Worm (Caenorhabditis elegans) whole organism, L1 larva: ENCODE data around the gene nhr-226.

Experiments
- Y116A8C.19 ChIP-seq: sonication (generic microtip); optimal IDR thresholded peaks from 2 replicates; lab custom pipeline; 2016; ENCODE audit warnings: missing compliant biosample characterization, missing genetic modification characterization, borderline replicate concordance
- ama-1 ChIP-seq: fragments of 150-350 bp; optimal IDR thresholded peaks from 2 replicates; lab custom pipeline; 2014
- lin-13 ChIP-seq: fragments of 150-350 bp; optimal IDR thresholded peaks from 2 replicates; lab custom pipeline; 2014; ENCODE audit warnings: missing biosample characterization, missing genetic modification reagents, missing genetic modification characterization
- mab-9 ChIP-seq: fragments of 200-800 bp; sonication (Bioruptor generic); IDR thresholded peaks from 2 replicates; pipeline ENCODE4 v1.3.6; 2022; ENCODE audit warnings: missing genetic modification reagents, missing genetic modification characterization, missing compliant biosample characterization
- mdl-1 ChIP-seq, 2 experiments: fragments of 150-350 bp; optimal IDR thresholded peaks; 2 replicates each; lab custom pipeline; 2014 to 2017; ENCODE audit warnings: missing biosample characterization in 2 of 2, missing genetic modification characterization in 2 of 2, inconsistent platforms in 1 of 2
- nhr-71 ChIP-seq: sonication (generic microtip); optimal IDR thresholded peaks from 2 replicates; lab custom pipeline; 2016; ENCODE audit warnings: mild to moderate bottlenecking, missing genetic modification characterization, moderate library complexity, missing compliant biosample characterization
- swsn-7 ChIP-seq: sonication (generic microtip); optimal IDR thresholded peaks from 2 replicates; lab custom pipeline; 2016; ENCODE audit warnings: missing genetic modification characterization, missing compliant biosample characterization
- unc-62 ChIP-seq: fragments of 150-350 bp; optimal IDR thresholded peaks from 2 replicates; lab custom pipeline; 2014; ENCODE audit warnings: missing biosample characterization, missing genetic modification reagents, missing genetic modification characterization
- ztf-11 ChIP-seq, 2 experiments: sonication (generic microtip); optimal IDR thresholded peaks; 2 replicates each; lab custom pipeline; 2016 to 2017; ENCODE audit warnings: missing genetic modification characterization in 2 of 2, missing biosample characterization in 1 of 2, missing compliant biosample characterization in 1 of 2

DNA sequence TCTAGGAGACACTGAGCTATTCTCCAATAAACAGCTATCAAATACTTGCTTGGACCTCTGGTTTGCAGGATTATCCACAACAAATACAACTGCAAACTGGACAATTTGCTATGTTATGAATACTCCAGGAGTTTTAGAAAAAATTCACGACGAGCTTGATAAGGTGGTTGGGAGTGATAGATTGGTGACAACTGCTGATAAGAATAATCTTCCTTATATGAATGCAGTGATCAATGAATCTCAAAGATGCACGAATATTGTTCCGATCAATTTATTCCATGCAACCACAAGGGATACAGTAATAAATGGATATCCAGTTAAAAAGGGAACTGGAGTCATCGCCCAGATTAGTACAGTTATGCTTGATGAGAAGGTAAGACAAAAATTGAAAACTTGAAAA lies 42.9 kb upstream of the nhr-226 start:
- TF ChIP-seq swsn-7 (tag; lab: Kevin White, UChicago) (no peak), mab-9 (GFP tag; lab: Robert Waterston, UW) (no peak), nhr-71 (no peak), mdl-1 (tag; optimal IDR thresholded peaks at IDR 0.05; lab: Kevin White, UChicago) (no peak), ama-1 (no peak), ztf-11 (tag; optimal IDR thresholded peaks at IDR 0.05; lab: Kevin White, UChicago) (no peak), Y116A8C.19 (tag; lab: Kevin White, UChicago) (no peak), lin-13 (GFP tag; lab: Kevin White, UChicago) (no peak), unc-62 (no peak)
